Worm (Caenorhabditis elegans) whole organism, early embryonic: Measurements from ENCODE around the gene F59B10.2.

Source experiments
- F13C5.2 ChIP-seq: sonication (generic microtip); optimal IDR thresholded peaks from 2 replicates; lab custom pipeline; 2017; ENCODE audit warnings: mild to moderate bottlenecking, missing genetic modification characterization, inconsistent platforms, missing compliant biosample characterization
- aly-1 ChIP-seq: sonication (generic microtip); optimal IDR thresholded peaks from 2 replicates; lab custom pipeline; 2016; ENCODE audit warnings: missing genetic modification characterization, missing compliant biosample characterization
- ama-1 ChIP-seq: fragments of 150-350 bp; optimal IDR thresholded peaks from 2 replicates; lab custom pipeline; 2014
- ceh-13 ChIP-seq: fragments of 200-800 bp; sonication (Bioruptor generic); optimal IDR thresholded peaks from 2 replicates; lab custom pipeline; 2018; ENCODE audit warnings: mild to moderate bottlenecking, missing genetic modification characterization, missing compliant biosample characterization
- ceh-36 ChIP-seq: sonication (generic microtip); optimal IDR thresholded peaks from 2 replicates; lab custom pipeline; 2016; ENCODE audit warnings: missing genetic modification characterization, inconsistent platforms, missing compliant biosample characterization
- ets-7 ChIP-seq: sonication (generic microtip); optimal IDR thresholded peaks from 2 replicates; lab custom pipeline; 2016; ENCODE audit warnings: missing genotype, missing genetic modification characterization, missing compliant biosample characterization
- flt-1 ChIP-seq: fragments of 200-800 bp; sonication (Bioruptor generic); IDR thresholded peaks from 2 replicates; pipeline ENCODE4 v1.3.6; 2022; ENCODE audit warnings: missing genetic modification characterization, missing compliant biosample characterization
- hmbx-1 ChIP-seq: sonication (generic microtip); optimal IDR thresholded peaks from 2 replicates; lab custom pipeline; 2016; ENCODE audit warnings: mild to moderate bottlenecking, missing genetic modification characterization, missing compliant biosample characterization
- hmg-4 ChIP-seq: fragments of 200-800 bp; sonication (Bioruptor generic); optimal IDR thresholded peaks from 2 replicates; lab custom pipeline; 2018; ENCODE audit warnings: mild to moderate bottlenecking, missing genetic modification characterization, missing compliant biosample characterization
- scrt-1 ChIP-seq: fragments of 200-800 bp; sonication (Bioruptor generic); IDR thresholded peaks from 2 replicates; pipeline ENCODE4 v1.3.6; 2022; ENCODE audit warnings: missing genetic modification characterization, missing compliant biosample characterization
- sea-1 ChIP-seq: fragments of 200-800 bp; sonication (Bioruptor generic); conservative IDR thresholded peaks from 2 replicates; pipeline ENCODE4 v1.3.6; 2022; ENCODE audit warnings: missing genetic modification characterization, missing compliant biosample characterization
- tbx-11 ChIP-seq: fragments of 200-800 bp; sonication (Bioruptor generic); IDR thresholded peaks from 2 replicates; pipeline ENCODE4 v1.3.6; 2022; ENCODE audit warnings: missing genetic modification characterization, missing compliant biosample characterization
- tra-4 ChIP-seq: sonication (generic microtip); optimal IDR thresholded peaks from 2 replicates; lab custom pipeline; 2017; ENCODE audit warnings: missing genetic modification characterization, missing compliant biosample characterization

DNA sequence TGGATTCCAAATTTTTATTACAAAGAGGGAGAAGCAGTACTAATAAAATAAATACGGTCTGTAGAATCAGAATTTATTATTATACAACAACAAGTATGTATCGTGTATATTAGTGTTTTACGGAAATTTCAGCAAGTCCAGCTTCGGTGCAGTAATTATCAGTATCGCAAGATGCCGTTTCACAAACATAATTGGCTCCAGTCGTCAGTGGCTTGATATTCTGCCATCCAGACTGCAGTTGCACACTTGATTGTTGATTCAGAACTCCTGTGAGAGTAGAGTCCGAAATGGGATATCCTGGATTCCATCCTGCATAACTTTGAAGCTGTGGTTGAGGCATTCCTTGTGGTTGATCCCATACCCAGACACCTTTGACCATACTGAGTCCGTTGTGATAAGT lies 29.6 kb downstream of the F59B10.2 start:
- TF ChIP-seq ama-1 (lab: Kevin White, UChicago) (no peak), aly-1 (tag; lab: Kevin White, UChicago) (no peak), sea-1 (no peak), hmg-4 (no peak), tbx-11 (GFP tag; lab: Robert Waterston, UW) (no peak), ceh-13 (GFP tag; lab: Kevin White, UChicago) (no peak), F13C5.2 (tag; lab: Kevin White, UChicago) (no peak), ets-7 (tag; lab: Kevin White, UChicago) (no peak), ceh-36 (tag; lab: Kevin White, UChicago) (no peak), flt-1 (GFP tag; lab: Robert Waterston, UW) (no peak), hmbx-1 (tag; lab: Kevin White, UChicago) (no peak), tra-4 (tag; lab: Kevin White, UChicago) (no peak), scrt-1 (no peak)
